Fruit fly (Drosophila melanogaster): ENCODE results near the gene RPA2.

DNA sequence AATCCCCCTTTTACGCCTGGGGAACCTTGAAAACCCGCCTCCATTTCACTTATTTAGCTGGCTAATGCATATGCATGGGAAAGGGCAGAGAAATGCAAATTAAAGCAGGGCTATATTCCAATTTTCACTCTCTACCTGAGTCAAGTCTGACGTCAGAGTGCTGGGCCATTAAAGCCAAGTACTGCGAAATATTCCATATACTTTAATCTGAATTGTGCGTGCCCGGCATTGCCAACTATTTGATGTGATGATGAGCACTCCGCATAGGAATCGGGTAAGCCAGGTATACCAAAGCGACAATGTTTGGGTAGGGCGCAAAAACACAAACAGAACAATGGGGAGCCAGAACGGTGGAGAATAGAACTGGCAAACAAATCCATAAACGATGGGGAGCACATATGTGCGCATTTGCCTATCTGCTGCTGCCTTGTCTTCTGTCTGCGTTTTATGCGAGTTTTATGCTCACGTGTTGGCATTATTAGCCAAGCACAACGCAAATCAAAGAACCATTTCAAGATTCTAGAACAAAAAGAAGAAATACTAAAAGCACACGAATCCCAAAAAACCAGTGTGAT is 46.3 kb downstream of the RPA2 start:
- TF ChIP-seq Abd-B (GFP tag; optimal IDR thresholded peaks at IDR 0.05) (no peak), twi (tag; optimal IDR thresholded peaks at IDR 0.05) (no peak), Kr (GFP tag; optimal IDR thresholded peaks at IDR 0.05) (no peak), CG11398 (GFP tag; optimal IDR thresholded peaks at IDR 0.05) (no peak), pros (GFP tag; optimal IDR thresholded peaks at IDR 0.05) (no peak), zfh1 (GFP tag; IDR thresholded peaks at IDR 0.05) (no peak), Ravus (GFP tag; IDR thresholded peaks at IDR 0.05) (no peak), Nf-YC (tag; optimal IDR thresholded peaks at IDR 0.05) (no peak), Hr39 (optimal IDR thresholded peaks at IDR 0.05) (no peak)
